Worm (Caenorhabditis elegans) whole organism, L4 larva: ENCODE measurements around the gene ZK809.9.

Experiments used
- F49E8.2 ChIP-seq: sonication (generic microtip); optimal IDR thresholded peaks from 2 replicates; lab custom pipeline; 2016; ENCODE audit warnings: missing compliant biosample characterization, mild to moderate bottlenecking, missing genetic modification characterization, borderline replicate concordance
- aha-1 ChIP-seq: fragments of 150-350 bp; peaks from one replicate; lab custom pipeline; 2014; ENCODE audit warnings: missing biosample characterization, missing genetic modification characterization
- ctbp-1 ChIP-seq: fragments of 200-800 bp; sonication (Bioruptor generic); IDR thresholded peaks from 2 replicates; pipeline ENCODE4 v1.3.6; 2022; ENCODE audit warnings: missing genetic modification reagents, missing genetic modification characterization, missing compliant biosample characterization
- daf-8 ChIP-seq: fragments of 200-800 bp; sonication (Bioruptor generic); IDR thresholded peaks from 2 replicates; pipeline ENCODE4 v1.3.6; 2022; ENCODE audit warnings: missing genetic modification characterization, missing compliant biosample characterization
- dmd-6 ChIP-seq: fragments of 200-800 bp; sonication (Bioruptor generic); IDR thresholded peaks from 2 replicates; pipeline ENCODE4 v1.3.6; 2022; ENCODE audit warnings: missing genetic modification reagents, missing genetic modification characterization, missing compliant biosample characterization
- egl-27 ChIP-seq: sonication (generic microtip); optimal IDR thresholded peaks from 3 replicates; lab custom pipeline; 2017; ENCODE audit warnings: missing biosample characterization, missing genetic modification reagents, missing genetic modification characterization
- lin-38 ChIP-seq: fragments of 200-800 bp; sonication (Bioruptor generic); IDR thresholded peaks from 2 replicates; pipeline ENCODE4 v1.3.6; 2022; ENCODE audit warnings: missing genetic modification reagents, missing genetic modification characterization, missing compliant biosample characterization
- madf-5 ChIP-seq, 2 experiments: fragments of 200-800 bp; sonication (Bioruptor generic); IDR thresholded peaks; 2 replicates each; pipeline ENCODE4 v1.3.6; 2022; ENCODE audit warnings: missing compliant biosample characterization in 2 of 2, missing genetic modification characterization in 2 of 2
- nhr-10 ChIP-seq: fragments of 150-350 bp; optimal IDR thresholded peaks from 2 replicates; lab custom pipeline; 2014; ENCODE audit warnings: missing biosample characterization, missing genetic modification characterization
- nhr-28 ChIP-seq: fragments of 150-350 bp; optimal IDR thresholded peaks from 2 replicates; lab custom pipeline; 2014; ENCODE audit warnings: missing biosample characterization, missing genetic modification characterization
- nhr-76 ChIP-seq: fragments of 150-350 bp; optimal IDR thresholded peaks from 2 replicates; lab custom pipeline; 2014; ENCODE audit warnings: missing biosample characterization, missing genetic modification characterization
- pha-4 ChIP-seq, 2 experiments: fragments of 150-350 bp in 1 of 2; fragments of 200-800 bp in 1 of 2; sonication (Bioruptor generic) in 1 of 2; IDR thresholded peaks in 1 of 2; optimal IDR thresholded peaks in 1 of 2; 2 replicates each; pipeline versions ENCODE4 v1.3.6 to Lab custom; 2014 to 2022; ENCODE audit warnings: missing genetic modification characterization in 2 of 2, missing genetic modification reagents in 2 of 2, missing biosample characterization in 1 of 2, missing compliant biosample characterization in 1 of 2
- pqm-1 ChIP-seq: sonication (generic microtip); optimal IDR thresholded peaks from 2 replicates; lab custom pipeline; 2017; ENCODE audit warnings: missing biosample characterization, missing genetic modification characterization
- ztf-11 ChIP-seq: fragments of 150-350 bp; optimal IDR thresholded peaks from 2 replicates; lab custom pipeline; 2014; ENCODE audit warnings: missing biosample characterization, missing genetic modification characterization

- TF ChIP-seq nhr-10: no peak
- no peak for TF ChIP-seq daf-8 (GFP tag; lab: Robert Waterston, UW)
- TF ChIP-seq pha-4 (GFP tag; IDR thresholded peaks at IDR 0.05; lab: Robert Waterston, UW): no peak
- TF ChIP-seq pha-4 (tag; optimal IDR thresholded peaks at IDR 0.05; lab: Kevin White, UChicago): no peak
- no peak for TF ChIP-seq pqm-1 (tag; lab: Kevin White, UChicago)
- TF ChIP-seq ztf-11 (tag; lab: Kevin White, UChicago): no peak
- no peak for TF ChIP-seq nhr-28 (tag; lab: Kevin White, UChicago)
- no peak for TF ChIP-seq nhr-76 (tag; lab: Kevin White, UChicago)
- TF ChIP-seq ctbp-1 (GFP tag; lab: Robert Waterston, UW): no peak
- TF ChIP-seq aha-1 (tag; lab: Kevin White, UChicago): no peak
- TF ChIP-seq madf-5 (GFP tag; IDR thresholded peaks at IDR 0.05; lab: Robert Waterston, UW): no peak
- no peak for TF ChIP-seq egl-27 (tag; lab: Kevin White, UChicago)
- no peak for TF ChIP-seq F49E8.2 (tag; lab: Kevin White, UChicago)
- no peak for TF ChIP-seq dmd-6 (GFP tag; lab: Robert Waterston, UW)
- no peak for TF ChIP-seq lin-38
Measured at ce11 chrIV:11641802-11642201, 23.3 kb upstream of the ZK809.9 start, which contains the start of gene ZK809.1.
